Fruit fly (Drosophila melanogaster) whole organism, embryonic: ENCODE results near the gene Iyd.

Experiments
- Bteb2 ChIP-seq: fragments of 200-800 bp; sonication (Bioruptor generic); optimal IDR thresholded peaks from 2 replicates; lab custom pipeline; 2016; ENCODE audit warnings: missing biosample characterization, missing genetic modification characterization
- CG10431 ChIP-seq: fragments of 200-800 bp; sonication (Bioruptor generic); optimal IDR thresholded peaks from 3 replicates; lab custom pipeline; 2018; ENCODE audit warnings: missing biosample characterization, mild to moderate bottlenecking, missing genetic modification characterization
- CG12071 ChIP-seq: fragments of 200-800 bp; sonication (Bioruptor generic); optimal IDR thresholded peaks from 3 replicates; lab custom pipeline; 2018; ENCODE audit warnings: missing biosample characterization, mild to moderate bottlenecking, missing genetic modification characterization
- CG12155 ChIP-seq: fragments of 200-800 bp; sonication (Bioruptor generic); optimal IDR thresholded peaks from 3 replicates; lab custom pipeline; 2016; ENCODE audit warnings: missing biosample characterization, missing genetic modification characterization
- CG1233 ChIP-seq: fragments of 200-800 bp; sonication (Bioruptor generic); optimal IDR thresholded peaks from 4 replicates; lab custom pipeline; 2018; ENCODE audit warnings: missing biosample characterization, mild to moderate bottlenecking, missing genetic modification characterization
- CG17186 ChIP-seq: fragments of 200-800 bp; sonication (Bioruptor generic); optimal IDR thresholded peaks from 3 replicates; lab custom pipeline; 2017; ENCODE audit warnings: missing biosample characterization, missing genetic modification reagents, missing genetic modification characterization
- CG17359 ChIP-seq: fragments of 200-800 bp; sonication (Bioruptor generic); optimal IDR thresholded peaks from 3 replicates; lab custom pipeline; 2018; ENCODE audit warnings: missing biosample characterization, mild to moderate bottlenecking, missing genetic modification characterization, moderate library complexity
- CG18011 ChIP-seq: fragments of 200-800 bp; sonication (Bioruptor generic); optimal IDR thresholded peaks from 2 replicates; lab custom pipeline; 2017; ENCODE audit warnings: missing biosample characterization, missing genetic modification characterization, mild to moderate bottlenecking, moderate library complexity, missing genotype
- CG18262 ChIP-seq: fragments of 200-800 bp; optimal IDR thresholded peaks from 3 replicates; lab custom pipeline; 2019; ENCODE audit warnings: missing biosample characterization, mild to moderate bottlenecking, missing genetic modification characterization, moderate library complexity
- CG34224 ChIP-seq: fragments of 200-800 bp; sonication (Bioruptor generic); IDR thresholded peaks from 3 replicates; pipeline ENCODE4 v1.3.6; 2022; ENCODE audit warnings: missing biosample characterization, missing genetic modification characterization; ENCODE audit not compliant: partially characterized antibody
- CG3726 ChIP-seq: fragments of 200-800 bp; sonication (Bioruptor generic); IDR thresholded peaks from 3 replicates; pipeline ENCODE4, ENCODE4 v1.3.6; 2022; ENCODE audit warnings: missing biosample characterization, missing genetic modification characterization
- CG4282 ChIP-seq: fragments of 200-800 bp; sonication (Bioruptor generic); optimal IDR thresholded peaks from 2 replicates; lab custom pipeline; 2016; ENCODE audit warnings: missing biosample characterization, missing genetic modification characterization
- CG4328 ChIP-seq: fragments of 200-800 bp; sonication (Bioruptor generic); optimal IDR thresholded peaks from 3 replicates; lab custom pipeline; 2017; ENCODE audit warnings: missing biosample characterization, missing genetic modification reagents, missing genetic modification characterization
- CG5245 ChIP-seq: fragments of 200-800 bp; sonication (Bioruptor generic); optimal IDR thresholded peaks from 3 replicates; lab custom pipeline; 2016; ENCODE audit warnings: missing biosample characterization, missing genetic modification characterization
- D19B ChIP-seq: fragments of 200-800 bp; sonication (Bioruptor generic); optimal IDR thresholded peaks from 2 replicates; lab custom pipeline; 2017; ENCODE audit warnings: missing biosample characterization, mild to moderate bottlenecking, missing genetic modification characterization
- Gsc ChIP-seq: fragments of 200-800 bp; sonication (Bioruptor generic); IDR thresholded peaks from 2 replicates; pipeline ENCODE4 v1.3.6; 2022; ENCODE audit warnings: missing biosample characterization, missing genetic modification characterization
- HLH4C ChIP-seq: fragments of 200-800 bp; sonication (Bioruptor generic); IDR thresholded peaks from 3 replicates; pipeline ENCODE4 v1.3.6; 2022; ENCODE audit warnings: missing biosample characterization, missing genetic modification characterization; ENCODE audit not compliant: partially characterized antibody
- Hr78 ChIP-seq, 2 experiments: fragments of 200-800 bp in 1 of 2; fragments of >200 bp in 1 of 2; sonication (Bioruptor generic) in 1 of 2; optimal IDR thresholded peaks; 2 replicates each; lab custom pipeline; 2017 to 2019; ENCODE audit warnings: missing biosample characterization in 2 of 2, missing genetic modification characterization in 2 of 2, mild to moderate bottlenecking in 1 of 2, moderate library complexity in 1 of 2
- Lhr ChIP-seq: fragments of 200-800 bp; sonication (Bioruptor generic); optimal IDR thresholded peaks from 3 replicates; lab custom pipeline; 2017; ENCODE audit warnings: mild to moderate bottlenecking, missing biosample characterization, missing genetic modification reagents, missing genetic modification characterization
- Lim3 ChIP-seq: fragments of 200-800 bp; sonication (Bioruptor generic); IDR thresholded peaks from 2 replicates; pipeline ENCODE4 v1.3.6; 2022; ENCODE audit warnings: missing biosample characterization, missing genetic modification characterization
- Tbp ChIP-seq: fragments of >200 bp; optimal IDR thresholded peaks from 2 replicates; lab custom pipeline; 2018; ENCODE audit warnings: missing biosample characterization, missing genetic modification characterization
- Xrp1 ChIP-seq: fragments of 200-800 bp; sonication (Bioruptor generic); IDR thresholded peaks from 2 replicates; pipeline ENCODE4 v1.3.6; 2022; ENCODE audit warnings: missing biosample characterization, missing genetic modification characterization
- YL-1 ChIP-seq: fragments of 200-800 bp; sonication (Bioruptor generic); optimal IDR thresholded peaks from 3 replicates; lab custom pipeline; 2017; ENCODE audit warnings: missing biosample characterization, mild to moderate bottlenecking, missing genetic modification characterization
- ab ChIP-seq: fragments of 200-800 bp; sonication (Bioruptor generic); optimal IDR thresholded peaks from 2 replicates; lab custom pipeline; 2016; ENCODE audit warnings: missing biosample characterization, missing genetic modification characterization
- abd-A ChIP-seq: fragments of 200-800 bp; sonication (Bioruptor generic); optimal IDR thresholded peaks from 3 replicates; lab custom pipeline; 2019; ENCODE audit warnings: missing biosample characterization, mild to moderate bottlenecking, missing genetic modification characterization, moderate library complexity
- bab2 ChIP-seq: fragments of 200-800 bp; sonication (Bioruptor generic); optimal IDR thresholded peaks from 2 replicates; lab custom pipeline; 2016; ENCODE audit warnings: missing biosample characterization, missing genetic modification characterization
- bsh ChIP-seq, 2 experiments: fragments of 200-800 bp; sonication (Bioruptor generic); optimal IDR thresholded peaks; 2 replicates each; lab custom pipeline; 2017 to 2018; ENCODE audit warnings: mild to moderate bottlenecking in 2 of 2, missing biosample characterization in 2 of 2, missing genetic modification characterization in 2 of 2, moderate library complexity in 1 of 2
- croc ChIP-seq: fragments of 200-800 bp; sonication (Bioruptor generic); conservative IDR thresholded peaks from 3 replicates; pipeline ENCODE4 v1.3.6; 2022; ENCODE audit warnings: missing biosample characterization, missing genetic modification characterization
- dati ChIP-seq: fragments of 200-800 bp; sonication (Bioruptor generic); IDR thresholded peaks from 2 replicates; pipeline ENCODE4 v1.3.6; 2022; ENCODE audit warnings: missing biosample characterization, missing genetic modification characterization
- dm ChIP-seq: fragments of 200-800 bp; sonication (Bioruptor generic); optimal IDR thresholded peaks from 3 replicates; lab custom pipeline; 2016; ENCODE audit warnings: missing biosample characterization, missing genetic modification characterization
- dmrt99B ChIP-seq: fragments of 200-800 bp; sonication (Bioruptor generic); optimal IDR thresholded peaks from 2 replicates; lab custom pipeline; 2018; ENCODE audit warnings: missing biosample characterization, mild to moderate bottlenecking, missing genetic modification characterization, moderate library complexity
- dpn ChIP-seq, 2 experiments: fragments of 200-800 bp; sonication (Bioruptor generic); optimal IDR thresholded peaks; 3 replicates each; lab custom pipeline; 2016; ENCODE audit warnings: missing biosample characterization in 2 of 2, missing genetic modification characterization in 2 of 2
- emc ChIP-seq: fragments of 200-800 bp; sonication (Bioruptor generic); optimal IDR thresholded peaks from 2 replicates; lab custom pipeline; 2016; ENCODE audit warnings: missing biosample characterization, missing genetic modification characterization
- fd96Cb ChIP-seq: fragments of 200-800 bp; sonication (Bioruptor generic); optimal IDR thresholded peaks from 2 replicates; lab custom pipeline; 2018; ENCODE audit warnings: missing biosample characterization, mild to moderate bottlenecking, missing genetic modification characterization, moderate library complexity
- hkb ChIP-seq, 2 experiments: fragments of 200-800 bp in 1 of 2; fragments of >200 bp in 1 of 2; sonication (Bioruptor generic) in 1 of 2; IDR thresholded peaks in 1 of 2; optimal IDR thresholded peaks in 1 of 2; 2 replicates each; pipeline versions ENCODE4 v1.3.6 to Lab custom; 2017 to 2022; ENCODE audit warnings: missing biosample characterization in 1 of 2, missing genetic modification characterization in 1 of 2
- klu ChIP-seq: fragments of 200-800 bp; sonication (Bioruptor generic); IDR thresholded peaks from 2 replicates; pipeline ENCODE4 v1.3.6; 2022; ENCODE audit warnings: missing biosample characterization, missing genetic modification characterization
- mld ChIP-seq: fragments of 200-800 bp; sonication (Bioruptor generic); IDR thresholded peaks from 3 replicates; pipeline ENCODE4 v1.3.6; 2022; ENCODE audit warnings: missing biosample characterization, missing genetic modification characterization; ENCODE audit not compliant: partially characterized antibody
- nerfin-1 ChIP-seq: fragments of 200-800 bp; sonication (Bioruptor generic); optimal IDR thresholded peaks from 3 replicates; lab custom pipeline; 2019; ENCODE audit warnings: missing biosample characterization, mild to moderate bottlenecking, missing genetic modification characterization, moderate library complexity
- oc ChIP-seq: fragments of 200-800 bp; sonication (Bioruptor generic); optimal IDR thresholded peaks from 2 replicates; lab custom pipeline; 2018; ENCODE audit warnings: missing biosample characterization, mild to moderate bottlenecking, missing genetic modification characterization, moderate library complexity
- odd ChIP-seq: fragments of 200-800 bp; sonication (Bioruptor generic); optimal IDR thresholded peaks from 2 replicates; lab custom pipeline; 2017; ENCODE audit warnings: missing biosample characterization, mild to moderate bottlenecking, missing genetic modification characterization
- p53 ChIP-seq: fragments of 200-800 bp; sonication (Bioruptor generic); optimal IDR thresholded peaks from 2 replicates; lab custom pipeline; 2016; ENCODE audit warnings: missing biosample characterization, missing genetic modification characterization
- pita ChIP-seq: fragments of 200-800 bp; sonication (Bioruptor generic); optimal IDR thresholded peaks from 2 replicates; lab custom pipeline; 2017; ENCODE audit warnings: missing biosample characterization, mild to moderate bottlenecking, missing genetic modification characterization
- pnt ChIP-seq: fragments of 200-800 bp; sonication (Bioruptor generic); optimal IDR thresholded peaks from 3 replicates; lab custom pipeline; 2016; ENCODE audit warnings: missing biosample characterization, missing genetic modification characterization
- pum ChIP-seq: fragments of 200-800 bp; sonication (Bioruptor generic); optimal IDR thresholded peaks from 2 replicates; lab custom pipeline; 2016; ENCODE audit warnings: missing biosample characterization, missing genetic modification characterization
- rib ChIP-seq: fragments of 200-800 bp; sonication (Bioruptor generic); IDR thresholded peaks from 2 replicates; pipeline ENCODE4 v1.3.6; 2022; ENCODE audit warnings: missing biosample characterization, missing genetic modification characterization
- scrt ChIP-seq: fragments of 200-800 bp; sonication (Bioruptor generic); optimal IDR thresholded peaks from 2 replicates; lab custom pipeline; 2018; ENCODE audit warnings: missing biosample characterization, mild to moderate bottlenecking, missing genetic modification characterization, moderate library complexity
- sens-2 ChIP-seq: fragments of 200-800 bp; sonication (Bioruptor generic); IDR thresholded peaks from 2 replicates; pipeline ENCODE4 v1.3.6; 2022; ENCODE audit warnings: missing biosample characterization, missing genetic modification characterization
- sima ChIP-seq: fragments of 200-800 bp; sonication (Bioruptor generic); optimal IDR thresholded peaks from 2 replicates; lab custom pipeline; 2016; ENCODE audit warnings: missing biosample characterization, missing genetic modification characterization
- trh ChIP-seq: fragments of 200-800 bp; sonication (Bioruptor generic); optimal IDR thresholded peaks from 2 replicates; lab custom pipeline; 2016; ENCODE audit warnings: missing biosample characterization, missing genetic modification characterization
- zen ChIP-seq: fragments of 200-800 bp; sonication (Bioruptor generic); optimal IDR thresholded peaks from 3 replicates; lab custom pipeline; 2018; ENCODE audit warnings: missing biosample characterization, mild to moderate bottlenecking, missing genetic modification characterization, moderate library complexity

The Iyd gene

dm6 chr3L:11064689-11065088 is 31.4 kb downstream of the Iyd start, which contains the start of the genes CG32075, CG45101 and SuUR (continued):
- TF ChIP-seq dati = peak; percentile 46; the same call in 1 of the 2 replicates
- peak; percentile 82 for TF ChIP-seq pnt (GFP tag; lab: Kevin White, UChicago)
- TF ChIP-seq nerfin-1 = peak; percentile 77
- peak; percentile 51 for TF ChIP-seq Lhr (GFP tag; lab: Kevin White, UChicago)
- peak; percentile 87 for TF ChIP-seq Bteb2
- TF ChIP-seq dmrt99B (tag; lab: Kevin White, UChicago) = peak; percentile 69
- TF ChIP-seq abd-A (tag; lab: Kevin White, UChicago) = no peak
- TF ChIP-seq D19B (GFP tag; lab: Kevin White, UChicago) = peak; percentile 72
- TF ChIP-seq Gsc (GFP tag; lab: Robert Waterston, UW) = peak; percentile 39; the same call in 1 of the 2 replicates
- TF ChIP-seq trh (GFP tag; lab: Kevin White, UChicago) = peak; percentile 68
- TF ChIP-seq klu = peak; percentile 80
- TF ChIP-seq YL-1 (GFP tag; lab: Kevin White, UChicago) = peak; percentile 86
- TF ChIP-seq bsh (GFP tag; optimal IDR thresholded peaks at IDR 0.05; lab: Kevin White, UChicago) = peak in 1 of 2 experiments; percentile 85
- TF ChIP-seq Xrp1 (GFP tag; lab: Robert Waterston, UW) = peak; percentile 83
- TF ChIP-seq sima (GFP tag; lab: Kevin White, UChicago) = peak; percentile 56
- TF ChIP-seq rib (GFP tag; lab: Robert Waterston, UW) = peak; percentile 74
- peak; percentile 60 for TF ChIP-seq scrt (GFP tag; lab: Kevin White, UChicago)
- TF ChIP-seq CG12071 (GFP tag; lab: Kevin White, UChicago) = peak; percentile 15
- TF ChIP-seq odd = peak; percentile 52
- peak; percentile 57 for TF ChIP-seq oc
- TF ChIP-seq CG10431 = peak; percentile 48
- TF ChIP-seq pita (GFP tag; lab: Kevin White, UChicago) = no peak
- TF ChIP-seq HLH4C = no peak
- TF ChIP-seq dpn (GFP tag; optimal IDR thresholded peaks at IDR 0.05; lab: Kevin White, UChicago) = peak; percentile 91 to 92
- TF ChIP-seq Hr78 (GFP tag; optimal IDR thresholded peaks at IDR 0.05; lab: Kevin White, UChicago) = no peak
- TF ChIP-seq Tbp (GFP tag; lab: Kevin White, UChicago) = no peak
- TF ChIP-seq fd96Cb (tag; lab: Kevin White, UChicago) = peak; percentile 83
- peak; percentile 65 for TF ChIP-seq CG5245 (GFP tag; lab: Kevin White, UChicago)
- TF ChIP-seq CG17359 (tag; lab: Kevin White, UChicago) = peak; percentile 85
- TF ChIP-seq mld (GFP tag; lab: Robert Waterston, UW) = no peak
- peak; percentile 74 for TF ChIP-seq CG4282 (GFP tag; lab: Kevin White, UChicago)
- TF ChIP-seq CG1233 = peak; percentile 68
- peak; percentile 80; the same call in 2 of the 3 replicates for TF ChIP-seq CG3726 (GFP tag; lab: Robert Waterston, UW)
- no peak for TF ChIP-seq Lim3 (GFP tag; lab: Robert Waterston, UW)
- TF ChIP-seq CG18262 (tag; lab: Kevin White, UChicago) = peak; percentile 81
- TF ChIP-seq CG34224 (GFP tag; lab: Robert Waterston, UW) = no peak
- TF ChIP-seq pum (GFP tag; lab: Kevin White, UChicago) = peak; percentile 87
- peak; percentile 71 for TF ChIP-seq p53
- TF ChIP-seq bab2 (GFP tag; lab: Kevin White, UChicago) = peak; percentile 92
- peak; percentile 74 for TF ChIP-seq CG4328 (GFP tag; lab: Kevin White, UChicago)
- TF ChIP-seq hkb (optimal IDR thresholded peaks at IDR 0.05; lab: Kevin White, UChicago) = peak; percentile 71
- peak; percentile 86 for TF ChIP-seq hkb (GFP tag; IDR thresholded peaks at IDR 0.05; lab: Robert Waterston, UW)
- peak; percentile 65 for TF ChIP-seq sens-2 (GFP tag; lab: Robert Waterston, UW)
- TF ChIP-seq CG12155 (GFP tag; lab: Kevin White, UChicago) = peak; percentile 89
- TF ChIP-seq zen (tag; lab: Kevin White, UChicago) = peak; percentile 83
- peak; percentile 10 for TF ChIP-seq emc (GFP tag; lab: Kevin White, UChicago)
- peak; percentile 82 for TF ChIP-seq CG18011 (GFP tag; lab: Kevin White, UChicago)
- peak; percentile 84 for TF ChIP-seq dm (GFP tag; lab: Kevin White, UChicago)
- peak; percentile 55 for TF ChIP-seq CG17186
- peak; percentile 88 for TF ChIP-seq ab (GFP tag; lab: Kevin White, UChicago)
- peak; percentile 74 for TF ChIP-seq croc (GFP tag; lab: Robert Waterston, UW)
